Fruit fly (Drosophila melanogaster) whole organism, embryonic: ENCODE results near the gene GluProRS.

ENCODE experiments used
- CG10366 ChIP-seq: fragments of 200-800 bp; sonication (Bioruptor generic); IDR thresholded peaks from 2 replicates; pipeline ENCODE4 v1.3.6; 2022; ENCODE audit warnings: missing biosample characterization, missing genetic modification characterization
- CG10462 ChIP-seq: fragments of 200-800 bp; sonication (Bioruptor generic); optimal IDR thresholded peaks from 2 replicates; lab custom pipeline; 2016; ENCODE audit warnings: missing biosample characterization, missing genetic modification characterization
- CG10979 ChIP-seq: fragments of 200-800 bp; sonication (Bioruptor generic); optimal IDR thresholded peaks from 2 replicates; lab custom pipeline; 2018; ENCODE audit warnings: missing biosample characterization, mild to moderate bottlenecking, missing genetic modification characterization, moderate library complexity
- CG12391 ChIP-seq: fragments of 200-800 bp; sonication (Bioruptor generic); optimal IDR thresholded peaks from 3 replicates; lab custom pipeline; 2018; ENCODE audit warnings: missing biosample characterization, mild to moderate bottlenecking, missing genetic modification characterization, moderate library complexity
- CG12659 ChIP-seq: fragments of 200-800 bp; sonication (Bioruptor generic); optimal IDR thresholded peaks from 3 replicates; lab custom pipeline; 2017; ENCODE audit warnings: mild to moderate bottlenecking, missing biosample characterization, missing genetic modification reagents, missing genetic modification characterization
- CG13624 ChIP-seq: fragments of 200-800 bp; sonication (Bioruptor generic); optimal IDR thresholded peaks from 2 replicates; lab custom pipeline; 2016; ENCODE audit warnings: missing biosample characterization, missing genetic modification characterization
- CG14710 ChIP-seq: fragments of 200-800 bp; sonication (Bioruptor generic); optimal IDR thresholded peaks from 3 replicates; lab custom pipeline; 2019; ENCODE audit warnings: missing biosample characterization, mild to moderate bottlenecking, missing genetic modification characterization, moderate library complexity
- CG15514 ChIP-seq: fragments of 200-800 bp; sonication (Bioruptor generic); optimal IDR thresholded peaks from 3 replicates; lab custom pipeline; 2017; ENCODE audit warnings: missing biosample characterization, missing genetic modification characterization, mild to moderate bottlenecking, moderate library complexity, missing genetic modification reagents
- CG15601 ChIP-seq: fragments of 200-800 bp; sonication (Bioruptor generic); optimal IDR thresholded peaks from 3 replicates; lab custom pipeline; 2019; ENCODE audit warnings: missing biosample characterization, mild to moderate bottlenecking, missing genetic modification characterization, moderate library complexity
- CG17328 ChIP-seq: fragments of 200-800 bp; sonication (Bioruptor generic); IDR thresholded peaks from 2 replicates; pipeline ENCODE4 v1.3.6; 2022; ENCODE audit warnings: missing biosample characterization, missing genetic modification characterization
- CG2116 ChIP-seq: fragments of 200-800 bp; sonication (Bioruptor generic); optimal IDR thresholded peaks from 3 replicates; lab custom pipeline; 2018; ENCODE audit warnings: missing biosample characterization, mild to moderate bottlenecking, missing genetic modification characterization
- CG2120 ChIP-seq: fragments of 200-800 bp; sonication (Bioruptor generic); optimal IDR thresholded peaks from 3 replicates; lab custom pipeline; 2016; ENCODE audit warnings: missing biosample characterization, missing genetic modification characterization
- CG31224 ChIP-seq: fragments of 200-800 bp; sonication (Bioruptor generic); IDR thresholded peaks from 2 replicates; pipeline ENCODE4 v1.3.6; 2022; ENCODE audit warnings: missing biosample characterization, missing genetic modification characterization
- CG31441 ChIP-seq: fragments of 200-800 bp; sonication (Bioruptor generic); IDR thresholded peaks from 2 replicates; pipeline ENCODE4 v1.3.6; 2022; ENCODE audit warnings: missing biosample characterization, missing genetic modification characterization
- CG33213 ChIP-seq: fragments of 200-800 bp; sonication (Bioruptor generic); optimal IDR thresholded peaks from 3 replicates; lab custom pipeline; 2016; ENCODE audit warnings: missing biosample characterization, missing genetic modification characterization
- CG33557 ChIP-seq: fragments of 200-800 bp; sonication (Bioruptor generic); optimal IDR thresholded peaks from 2 replicates; lab custom pipeline; 2019; ENCODE audit warnings: missing biosample characterization, mild to moderate bottlenecking, missing genetic modification characterization, moderate library complexity
- CG34422 ChIP-seq: fragments of 200-800 bp; sonication (Bioruptor generic); IDR thresholded peaks from 3 replicates; pipeline ENCODE4 v1.3.6; 2022; ENCODE audit warnings: missing biosample characterization, missing genetic modification characterization
- CG3995 ChIP-seq: fragments of 200-800 bp; sonication (Bioruptor generic); optimal IDR thresholded peaks from 3 replicates; lab custom pipeline; 2016; ENCODE audit warnings: missing biosample characterization, missing genetic modification characterization
- CG43689 ChIP-seq: fragments of 200-800 bp; sonication (Bioruptor generic); IDR thresholded peaks from 2 replicates; pipeline ENCODE4 v1.3.6; 2022; ENCODE audit warnings: missing biosample characterization, missing genetic modification characterization
- CG8924 ChIP-seq: fragments of 200-800 bp; optimal IDR thresholded peaks from 3 replicates; lab custom pipeline; 2019; ENCODE audit warnings: missing biosample characterization, mild to moderate bottlenecking, missing genetic modification characterization, moderate library complexity
- CG9797 ChIP-seq: fragments of 200-800 bp; sonication (Bioruptor generic); optimal IDR thresholded peaks from 3 replicates; lab custom pipeline; 2018; ENCODE audit warnings: missing biosample characterization, mild to moderate bottlenecking, missing genetic modification characterization
- Camta ChIP-seq: fragments of 200-800 bp; sonication (Bioruptor generic); optimal IDR thresholded peaks from 2 replicates; lab custom pipeline; 2016; ENCODE audit warnings: missing biosample characterization, missing genetic modification characterization
- Fer1 ChIP-seq: fragments of 200-800 bp; sonication (Bioruptor generic); optimal IDR thresholded peaks from 2 replicates; lab custom pipeline; 2017; ENCODE audit warnings: missing biosample characterization, mild to moderate bottlenecking, missing genetic modification characterization
- HmgD ChIP-seq: fragments of 200-800 bp; sonication (Bioruptor generic); optimal IDR thresholded peaks from 3 replicates; lab custom pipeline; 2016; ENCODE audit warnings: missing biosample characterization, missing genetic modification characterization
- Hmr ChIP-seq: fragments of 200-800 bp; sonication (Bioruptor generic); optimal IDR thresholded peaks from 3 replicates; lab custom pipeline; 2017; ENCODE audit warnings: mild to moderate bottlenecking, missing biosample characterization, missing genetic modification reagents, missing genetic modification characterization
- Hsf ChIP-seq: fragments of 200-800 bp; sonication (Bioruptor generic); optimal IDR thresholded peaks from 3 replicates; lab custom pipeline; 2016; ENCODE audit warnings: missing biosample characterization, missing genetic modification characterization
- Lpt ChIP-seq: fragments of >200 bp; optimal IDR thresholded peaks from 2 replicates; lab custom pipeline; 2018; ENCODE audit warnings: missing biosample characterization, missing genetic modification characterization
- Mad ChIP-seq: fragments of 200-800 bp; sonication (Bioruptor generic); optimal IDR thresholded peaks from 2 replicates; lab custom pipeline; 2016; ENCODE audit warnings: missing biosample characterization, missing genetic modification characterization
- Myb ChIP-seq: fragments of 200-800 bp; sonication (Bioruptor generic); optimal IDR thresholded peaks from 2 replicates; lab custom pipeline; 2016; ENCODE audit warnings: missing biosample characterization, missing genetic modification characterization
- NC2β ChIP-seq: fragments of 200-800 bp; sonication (Bioruptor generic); optimal IDR thresholded peaks from 2 replicates; lab custom pipeline; 2016; ENCODE audit warnings: missing biosample characterization, missing genetic modification characterization
- NFAT ChIP-seq: fragments of 200-800 bp; sonication (Bioruptor generic); IDR thresholded peaks from 2 replicates; pipeline ENCODE4 v1.3.6; 2022; ENCODE audit warnings: missing biosample characterization, missing genetic modification characterization
- Oaz ChIP-seq: fragments of 200-800 bp; sonication (Bioruptor generic); IDR thresholded peaks from 2 replicates; pipeline ENCODE4 v1.3.6; 2022; ENCODE audit warnings: missing biosample characterization, missing genetic modification characterization
- Rfx ChIP-seq: fragments of 200-800 bp; sonication (Bioruptor generic); IDR thresholded peaks from 2 replicates; pipeline ENCODE4 v1.3.6; 2022; ENCODE audit warnings: missing biosample characterization, missing genetic modification characterization
- Sry-β ChIP-seq: fragments of 200-800 bp; sonication (Bioruptor generic); optimal IDR thresholded peaks from 2 replicates; lab custom pipeline; 2018; ENCODE audit warnings: missing biosample characterization, mild to moderate bottlenecking, missing genetic modification characterization, moderate library complexity
- aop ChIP-seq: fragments of 200-800 bp; sonication (Bioruptor generic); IDR thresholded peaks from 2 replicates; pipeline ENCODE4 v1.3.6; 2022; ENCODE audit warnings: missing biosample characterization, missing genetic modification characterization
- ase ChIP-seq: fragments of 200-800 bp; sonication (Bioruptor generic); IDR thresholded peaks from 3 replicates; pipeline ENCODE4 v1.3.6; 2022; ENCODE audit warnings: missing biosample characterization, missing genetic modification characterization
- bbx ChIP-seq: fragments of 200-800 bp; sonication (Bioruptor generic); IDR thresholded peaks from 2 replicates; pipeline ENCODE4 v1.3.6; 2022; ENCODE audit warnings: missing biosample characterization, missing genetic modification characterization; ENCODE audit not compliant: partially characterized antibody
- cato ChIP-seq: fragments of 200-800 bp; sonication (Bioruptor generic); optimal IDR thresholded peaks from 2 replicates; lab custom pipeline; 2016; ENCODE audit warnings: missing biosample characterization, missing genetic modification characterization, borderline replicate concordance
- chinmo ChIP-seq: fragments of 200-800 bp; sonication (Bioruptor generic); IDR thresholded peaks from 4 replicates; pipeline ENCODE4 v1.3.6; 2022; ENCODE audit warnings: missing biosample characterization, missing genetic modification characterization; ENCODE audit not compliant: partially characterized antibody
- dm ChIP-seq: fragments of 200-800 bp; sonication (Bioruptor generic); optimal IDR thresholded peaks from 3 replicates; lab custom pipeline; 2016; ENCODE audit warnings: missing biosample characterization, missing genetic modification characterization
- dpn ChIP-seq, 2 experiments: fragments of 200-800 bp; sonication (Bioruptor generic); optimal IDR thresholded peaks; 3 replicates each; lab custom pipeline; 2016; ENCODE audit warnings: missing biosample characterization in 2 of 2, missing genetic modification characterization in 2 of 2
- gem ChIP-seq: fragments of 200-800 bp; sonication (Bioruptor generic); optimal IDR thresholded peaks from 2 replicates; lab custom pipeline; 2019; ENCODE audit warnings: missing biosample characterization, mild to moderate bottlenecking, missing genetic modification characterization, moderate library complexity
- grau ChIP-seq: fragments of 200-800 bp; optimal IDR thresholded peaks from 3 replicates; lab custom pipeline; 2019; ENCODE audit warnings: missing biosample characterization, mild to moderate bottlenecking, missing genetic modification characterization, moderate library complexity
- gro ChIP-seq: fragments of 200-800 bp; sonication (Bioruptor generic); optimal IDR thresholded peaks from 2 replicates; lab custom pipeline; 2016; ENCODE audit warnings: missing biosample characterization, missing genetic modification characterization
- hbn ChIP-seq: fragments of 200-800 bp; sonication (Bioruptor generic); IDR thresholded peaks from 2 replicates; pipeline ENCODE4 v1.3.6; 2022; ENCODE audit warnings: missing biosample characterization, missing genetic modification characterization; ENCODE audit not compliant: partially characterized antibody
- hkb ChIP-seq, 2 experiments: fragments of 200-800 bp in 1 of 2; fragments of >200 bp in 1 of 2; sonication (Bioruptor generic) in 1 of 2; IDR thresholded peaks in 1 of 2; optimal IDR thresholded peaks in 1 of 2; 2 replicates each; pipeline versions ENCODE4 v1.3.6 to Lab custom; 2017 to 2022; ENCODE audit warnings: missing biosample characterization in 1 of 2, missing genetic modification characterization in 1 of 2
- phol ChIP-seq: fragments of 200-800 bp; sonication (Bioruptor generic); optimal IDR thresholded peaks from 3 replicates; lab custom pipeline; 2018; ENCODE audit warnings: missing biosample characterization, mild to moderate bottlenecking, missing genetic modification characterization, moderate library complexity
- stwl ChIP-seq: fragments of 200-800 bp; sonication (Bioruptor generic); optimal IDR thresholded peaks from 3 replicates; lab custom pipeline; 2018; ENCODE audit warnings: missing biosample characterization, mild to moderate bottlenecking, missing genetic modification characterization, moderate library complexity
- tll ChIP-seq, 2 experiments: fragments of 200-800 bp in 1 of 2; fragments of >200 bp in 1 of 2; sonication (Bioruptor generic) in 1 of 2; optimal IDR thresholded peaks; 2 replicates each; lab custom pipeline; 2017 to 2019; ENCODE audit warnings: missing biosample characterization in 2 of 2, missing genetic modification characterization in 2 of 2, mild to moderate bottlenecking in 1 of 2, moderate library complexity in 1 of 2

GluProRS gene

DNA sequence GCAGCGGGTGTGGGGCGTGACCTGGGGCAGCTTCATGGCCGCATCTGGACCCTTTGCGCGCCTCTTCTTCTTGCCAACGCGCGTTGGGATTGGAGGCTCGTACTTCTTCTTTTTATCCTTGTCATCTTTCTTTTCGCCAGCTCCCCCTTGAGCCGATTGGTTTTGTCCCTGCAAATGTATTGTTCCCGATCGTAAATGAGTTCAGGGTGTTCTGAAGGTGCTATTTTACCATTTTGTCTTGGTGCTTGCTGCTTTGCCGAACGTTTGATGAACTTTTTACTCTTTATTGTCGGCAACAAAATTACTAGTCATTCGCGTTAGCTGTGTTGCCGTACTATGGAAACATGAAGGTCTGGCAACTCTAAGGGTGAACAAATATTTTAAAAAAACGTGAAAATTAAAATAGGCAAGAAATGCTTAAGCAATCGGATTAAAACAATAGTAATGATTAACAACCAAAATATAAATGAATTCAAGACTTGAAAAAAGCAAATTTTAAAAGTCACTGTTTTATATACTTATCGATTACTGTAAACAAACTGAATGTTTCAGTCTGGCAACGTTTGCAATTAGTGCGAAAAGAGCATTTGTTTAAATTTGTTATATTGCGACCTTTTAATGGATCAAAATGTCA lies 27.0 kb downstream of the GluProRS start, which contains the start of the genes Rpt2 and CG13599 (continued):
- TF ChIP-seq Hsf (GFP tag; lab: Kevin White, UChicago) (peak; percentile 28), ase (GFP tag; lab: Robert Waterston, UW) (no peak), CG17328 (no peak), CG13624 (GFP tag; lab: Kevin White, UChicago) (peak; percentile 47), CG2116 (GFP tag; lab: Kevin White, UChicago) (peak; percentile 76), aop (GFP tag; lab: Robert Waterston, UW) (no peak), Hmr (GFP tag; lab: Kevin White, UChicago) (no peak), CG10366 (GFP tag; lab: Robert Waterston, UW) (no peak), grau (peak; percentile 37), CG3995 (GFP tag; lab: Kevin White, UChicago) (peak; percentile 99), CG34422 (GFP tag; lab: Robert Waterston, UW) (peak; percentile 56; the same call in 1 of the 3 replicates), HmgD (peak; percentile 22), CG12391 (tag; lab: Kevin White, UChicago) (peak; percentile 63), dpn (GFP tag; optimal IDR thresholded peaks at IDR 0.05; lab: Kevin White, UChicago) (no peak), hkb (optimal IDR thresholded peaks at IDR 0.05; lab: Kevin White, UChicago) (peak; percentile 82), hkb (GFP tag; IDR thresholded peaks at IDR 0.05; lab: Robert Waterston, UW) (no peak), Oaz (no peak), chinmo (GFP tag; lab: Robert Waterston, UW) (0 out of 4 replicates have a peak, but pooled peaks have one; percentile 14), Camta (peak; percentile 15), Mad (GFP tag; lab: Kevin White, UChicago) (peak; percentile 14), CG2120 (GFP tag; lab: Kevin White, UChicago) (peak; percentile 44), gro (peak; percentile 52), CG33557 (GFP tag; lab: Kevin White, UChicago) (peak; percentile 0), CG15601 (tag; lab: Kevin White, UChicago) (peak; percentile 48), CG10462 (GFP tag; lab: Kevin White, UChicago) (peak; percentile 12), stwl (tag; lab: Kevin White, UChicago) (peak; percentile 72), CG8924 (tag; lab: Kevin White, UChicago) (peak; percentile 26), NFAT (GFP tag; lab: Robert Waterston, UW) (no peak), Sry-β (no peak), phol (peak; percentile 58), Rfx (GFP tag; lab: Robert Waterston, UW) (no peak), gem (tag; lab: Kevin White, UChicago) (peak; percentile 43), Fer1 (GFP tag; lab: Kevin White, UChicago) (peak; percentile 12), CG10979 (tag; lab: Kevin White, UChicago) (peak; percentile 32), CG31441 (GFP tag; lab: Robert Waterston, UW) (peak; percentile 78), Lpt (GFP tag; lab: Kevin White, UChicago) (no peak), CG31224 (GFP tag; lab: Robert Waterston, UW) (no peak), CG33213 (peak; percentile 33), NC2β (GFP tag; lab: Kevin White, UChicago) (peak; percentile 14), CG14710 (tag; lab: Kevin White, UChicago) (peak; percentile 84), cato (no peak), CG9797 (peak; percentile 37), CG12659 (GFP tag; lab: Kevin White, UChicago) (peak; percentile 70), Myb (GFP tag; lab: Kevin White, UChicago) (peak; percentile 64), CG15514 (GFP tag; lab: Kevin White, UChicago) (peak; percentile 50), hbn (GFP tag; lab: Robert Waterston, UW) (peak; percentile 50), bbx (GFP tag; lab: Robert Waterston, UW) (peak; percentile 52; the same call in 1 of the 2 replicates), tll (GFP tag; optimal IDR thresholded peaks at IDR 0.05; lab: Kevin White, UChicago) (peak in 1 of 2 experiments; percentile 60), CG43689 (GFP tag; lab: Robert Waterston, UW) (no peak), dm (GFP tag; lab: Kevin White, UChicago) (no peak)
